Worm (Caenorhabditis elegans) whole organism, young adult: ENCODE measurements around the gene ZK1321.1.

Source experiments
- B0035.1 ChIP-seq: sonication (generic microtip); optimal IDR thresholded peaks from 2 replicates; lab custom pipeline; 2016; ENCODE audit warnings: missing genetic modification characterization, mild to moderate bottlenecking, missing compliant biosample characterization, missing genotype, missing genetic modification reagents
- B0261.1 ChIP-seq: sonication (generic microtip); optimal IDR thresholded peaks from 2 replicates; lab custom pipeline; 2016; ENCODE audit warnings: mild to moderate bottlenecking, missing genetic modification characterization, moderate library complexity, missing compliant biosample characterization
- F57A8.1 ChIP-seq: fragments of 200-800 bp; sonication (Bioruptor generic); optimal IDR thresholded peaks from 2 replicates; lab custom pipeline; 2018; ENCODE audit warnings: mild to moderate bottlenecking, missing genetic modification characterization, moderate library complexity, missing compliant biosample characterization
- attf-5 ChIP-seq: fragments of 200-800 bp; sonication (Bioruptor generic); optimal IDR thresholded peaks from 2 replicates; lab custom pipeline; 2018; ENCODE audit warnings: mild to moderate bottlenecking, missing genetic modification characterization, missing compliant biosample characterization
- ceh-91 ChIP-seq: fragments of 200-800 bp; sonication (Bioruptor generic); IDR thresholded peaks from 2 replicates; pipeline ENCODE4 v1.3.6; 2022; ENCODE audit warnings: missing genetic modification reagents, missing genetic modification characterization, missing compliant biosample characterization
- hmg-20 ChIP-seq: fragments of 200-800 bp; sonication (Bioruptor generic); IDR thresholded peaks from 2 replicates; pipeline ENCODE4 v1.3.6; 2022; ENCODE audit warnings: missing genetic modification reagents, missing genetic modification characterization, missing compliant biosample characterization
- let-607 ChIP-seq, 2 experiments: fragments of 200-800 bp in 1 of 2; sonication (Bioruptor generic) in 1 of 2; sonication (generic microtip) in 1 of 2; optimal IDR thresholded peaks; 2 replicates each; lab custom pipeline; 2016 to 2018; ENCODE audit warnings: mild to moderate bottlenecking in 2 of 2, missing compliant biosample characterization in 2 of 2, missing genetic modification characterization in 2 of 2, moderate library complexity in 2 of 2, missing genotype in 1 of 2
- nfya-1 ChIP-seq: sonication (generic microtip); optimal IDR thresholded peaks from 2 replicates; lab custom pipeline; 2017; ENCODE audit warnings: antibody characterized with exemption, missing compliant biosample characterization, missing genetic modification characterization, borderline replicate concordance; ENCODE audit not compliant: insufficient read depth
- ztf-6 ChIP-seq: fragments of 200-800 bp; sonication (Bioruptor generic); IDR thresholded peaks from 2 replicates; pipeline ENCODE4 v1.3.6; 2022; ENCODE audit warnings: missing genetic modification reagents, missing genetic modification characterization, missing compliant biosample characterization

DNA sequence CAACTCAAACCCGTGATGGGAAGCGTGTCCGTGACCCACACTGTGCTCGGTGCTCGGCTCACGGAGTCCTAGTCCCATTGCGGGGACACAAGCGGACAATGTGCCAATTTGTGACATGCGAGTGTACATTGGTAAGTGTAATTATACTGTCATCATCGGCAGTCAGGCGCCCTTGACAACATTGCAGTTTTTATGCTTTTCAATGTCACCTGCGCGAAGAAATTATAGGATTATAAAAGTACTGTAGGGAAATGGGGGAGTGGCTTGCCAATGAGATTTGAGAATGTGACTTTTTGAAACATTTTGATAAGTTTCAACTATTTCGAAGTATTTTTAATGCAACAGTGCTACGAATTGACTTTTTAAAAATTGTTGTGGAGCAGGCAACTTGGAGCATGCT lies 18.0 kb upstream of the ZK1321.1 start:
- no peak for TF ChIP-seq B0261.1 (tag; lab: Kevin White, UChicago)
- no peak for TF ChIP-seq F57A8.1 (GFP tag; lab: Kevin White, UChicago)
- no peak for TF ChIP-seq nfya-1
- no peak for TF ChIP-seq let-607 (tag; optimal IDR thresholded peaks at IDR 0.05; lab: Kevin White, UChicago)
- no peak for TF ChIP-seq ztf-6 (GFP tag; lab: Robert Waterston, UW)
- no peak for TF ChIP-seq attf-5 (GFP tag; lab: Kevin White, UChicago)
- TF ChIP-seq ceh-91 (GFP tag; lab: Robert Waterston, UW): no peak
- TF ChIP-seq B0035.1 (tag; lab: Kevin White, UChicago): no peak
- no peak for TF ChIP-seq hmg-20 (GFP tag; lab: Robert Waterston, UW)
